Worm (Caenorhabditis elegans): Measurements from ENCODE around the gene cutl-28.

- TF ChIP-seq nhr-76 (tag; optimal IDR thresholded peaks at IDR 0.05) (no peak), nhr-2 (tag; optimal IDR thresholded peaks at IDR 0.05) (peak; percentile 62), nhr-12 (tag; optimal IDR thresholded peaks at IDR 0.05) (peak; percentile 76), nhr-237 (tag; optimal IDR thresholded peaks at IDR 0.05) (peak; percentile 99), ztf-11 (tag; optimal IDR thresholded peaks at IDR 0.05) (peak; percentile 92), elt-3 (tag; optimal IDR thresholded peaks at IDR 0.05) (peak; percentile 83), zip-8 (tag; optimal IDR thresholded peaks at IDR 0.05) (no peak), sptf-1 (tag; optimal IDR thresholded peaks at IDR 0.05) (peak; percentile 98)
These were observed 29.5 kb upstream of the cutl-28 start, which contains the start of the genes rpl-15 and K11H12.8 for ce11 chrIV:654526-655440.
